Fruit fly (Drosophila melanogaster) whole organism, embryonic: ENCODE data around the gene CG31103.

Experiments
- CG10959 ChIP-seq: fragments of 200-800 bp; sonication (Bioruptor generic); IDR thresholded peaks from 2 replicates; pipeline ENCODE4 v1.3.6; 2022; ENCODE audit warnings: missing biosample characterization, missing genetic modification characterization
- CG11247 ChIP-seq: fragments of 200-800 bp; sonication (Bioruptor generic); IDR thresholded peaks from 2 replicates; pipeline ENCODE4 v1.3.6; 2022; ENCODE audit warnings: missing biosample characterization, missing genetic modification characterization
- CG12299 ChIP-seq: fragments of 200-800 bp; sonication (Bioruptor generic); optimal IDR thresholded peaks from 2 replicates; lab custom pipeline; 2018; ENCODE audit warnings: missing biosample characterization, mild to moderate bottlenecking, missing genetic modification characterization
- CG13775 ChIP-seq: fragments of 200-800 bp; sonication (Bioruptor generic); optimal IDR thresholded peaks from 3 replicates; lab custom pipeline; 2017; ENCODE audit warnings: missing biosample characterization, mild to moderate bottlenecking, missing genetic modification characterization
- CG14050 ChIP-seq: fragments of 200-800 bp; sonication (Bioruptor generic); IDR thresholded peaks from 3 replicates; pipeline ENCODE4 v1.3.6; 2022; ENCODE audit warnings: missing biosample characterization, missing genetic modification characterization
- CG15601 ChIP-seq: fragments of 200-800 bp; sonication (Bioruptor generic); optimal IDR thresholded peaks from 3 replicates; lab custom pipeline; 2019; ENCODE audit warnings: missing biosample characterization, mild to moderate bottlenecking, missing genetic modification characterization, moderate library complexity
- CG16813 ChIP-seq: fragments of 200-800 bp; sonication (Bioruptor generic); IDR thresholded peaks from 3 replicates; pipeline ENCODE4 v1.3.6; 2022; ENCODE audit warnings: missing biosample characterization, missing genetic modification characterization; ENCODE audit not compliant: partially characterized antibody
- CG17612 ChIP-seq: fragments of 200-800 bp; sonication (Bioruptor generic); IDR thresholded peaks from 2 replicates; pipeline ENCODE4 v1.3.6; 2022; ENCODE audit warnings: missing biosample characterization, missing genetic modification characterization
- CG17802 ChIP-seq: fragments of 200-800 bp; sonication (Bioruptor generic); optimal IDR thresholded peaks from 2 replicates; lab custom pipeline; 2018; ENCODE audit warnings: missing biosample characterization, mild to moderate bottlenecking, missing genetic modification characterization, moderate library complexity
- CG18619 ChIP-seq: fragments of 200-800 bp; sonication (Bioruptor generic); optimal IDR thresholded peaks from 3 replicates; lab custom pipeline; 2017; ENCODE audit warnings: missing biosample characterization, mild to moderate bottlenecking, missing genetic modification characterization
- CG2202 ChIP-seq: fragments of 200-800 bp; sonication (Bioruptor generic); optimal IDR thresholded peaks from 2 replicates; lab custom pipeline; 2018; ENCODE audit warnings: missing biosample characterization, mild to moderate bottlenecking, missing genetic modification characterization
- CG33213 ChIP-seq: fragments of 200-800 bp; sonication (Bioruptor generic); optimal IDR thresholded peaks from 3 replicates; lab custom pipeline; 2016; ENCODE audit warnings: missing biosample characterization, missing genetic modification characterization
- CG3838 ChIP-seq: fragments of 200-800 bp; sonication (Bioruptor generic); optimal IDR thresholded peaks from 3 replicates; lab custom pipeline; 2016; ENCODE audit warnings: missing biosample characterization, missing genetic modification characterization
- CG42726 ChIP-seq: fragments of 200-800 bp; sonication (Bioruptor generic); IDR thresholded peaks from 2 replicates; pipeline ENCODE4 v1.3.6; 2022; ENCODE audit warnings: missing biosample characterization, missing genetic modification characterization; ENCODE audit not compliant: partially characterized antibody
- CG4282 ChIP-seq: fragments of 200-800 bp; sonication (Bioruptor generic); optimal IDR thresholded peaks from 2 replicates; lab custom pipeline; 2016; ENCODE audit warnings: missing biosample characterization, missing genetic modification characterization
- CG4328 ChIP-seq: fragments of 200-800 bp; sonication (Bioruptor generic); optimal IDR thresholded peaks from 3 replicates; lab custom pipeline; 2017; ENCODE audit warnings: missing biosample characterization, missing genetic modification reagents, missing genetic modification characterization
- CG7271 ChIP-seq: fragments of 200-800 bp; sonication (Bioruptor generic); optimal IDR thresholded peaks from 2 replicates; lab custom pipeline; 2018; ENCODE audit warnings: missing biosample characterization, mild to moderate bottlenecking, missing genetic modification characterization, moderate library complexity
- CG7745 ChIP-seq: fragments of 200-800 bp; sonication (Bioruptor generic); optimal IDR thresholded peaks from 2 replicates; lab custom pipeline; 2018; ENCODE audit warnings: missing biosample characterization, mild to moderate bottlenecking, missing genetic modification characterization, moderate library complexity
- CG8924 ChIP-seq: fragments of 200-800 bp; optimal IDR thresholded peaks from 3 replicates; lab custom pipeline; 2019; ENCODE audit warnings: missing biosample characterization, mild to moderate bottlenecking, missing genetic modification characterization, moderate library complexity
- CG9727 ChIP-seq: fragments of 200-800 bp; sonication (Bioruptor generic); optimal IDR thresholded peaks from 3 replicates; lab custom pipeline; 2017; ENCODE audit warnings: missing biosample characterization, mild to moderate bottlenecking, missing genetic modification characterization
- CG9817 ChIP-seq: fragments of 200-800 bp; sonication (Bioruptor generic); optimal IDR thresholded peaks from 2 replicates; lab custom pipeline; 2018; ENCODE audit warnings: missing biosample characterization, mild to moderate bottlenecking, missing genetic modification characterization, moderate library complexity
- Dad ChIP-seq: fragments of 200-800 bp; sonication (Bioruptor generic); optimal IDR thresholded peaks from 3 replicates; lab custom pipeline; 2016; ENCODE audit warnings: missing biosample characterization, missing genetic modification characterization
- Dll ChIP-seq: fragments of 200-800 bp; sonication (Bioruptor generic); IDR thresholded peaks from 4 replicates; pipeline ENCODE4 v1.3.6; 2022; ENCODE audit warnings: missing biosample characterization, missing genetic modification characterization; ENCODE audit not compliant: partially characterized antibody
- ERR ChIP-seq: fragments of 200-800 bp; sonication (Bioruptor generic); optimal IDR thresholded peaks from 2 replicates; lab custom pipeline; 2016; ENCODE audit warnings: missing biosample characterization, missing genetic modification characterization
- Fer2 ChIP-seq: fragments of 200-800 bp; sonication (Bioruptor generic); optimal IDR thresholded peaks from 2 replicates; lab custom pipeline; 2018; ENCODE audit warnings: missing biosample characterization, mild to moderate bottlenecking, missing genetic modification characterization, moderate library complexity
- Hmx ChIP-seq: fragments of 200-800 bp; sonication (Bioruptor generic); optimal IDR thresholded peaks from 2 replicates; lab custom pipeline; 2016; ENCODE audit warnings: missing biosample characterization, missing genetic modification characterization
- Hr3 ChIP-seq: fragments of 200-800 bp; sonication (Bioruptor generic); optimal IDR thresholded peaks from 3 replicates; lab custom pipeline; 2016; ENCODE audit warnings: missing biosample characterization, missing genetic modification characterization
- NK7.1 ChIP-seq: fragments of 200-800 bp; sonication (Bioruptor generic); optimal IDR thresholded peaks from 3 replicates; lab custom pipeline; 2016; ENCODE audit warnings: missing biosample characterization, missing genetic modification characterization
- PHDP ChIP-seq: fragments of 200-800 bp; sonication (Bioruptor generic); optimal IDR thresholded peaks from 3 replicates; lab custom pipeline; 2018; ENCODE audit warnings: missing biosample characterization, mild to moderate bottlenecking, missing genetic modification characterization, moderate library complexity
- Sry-β ChIP-seq: fragments of 200-800 bp; sonication (Bioruptor generic); optimal IDR thresholded peaks from 2 replicates; lab custom pipeline; 2018; ENCODE audit warnings: missing biosample characterization, mild to moderate bottlenecking, missing genetic modification characterization, moderate library complexity
- Tbp ChIP-seq: fragments of >200 bp; optimal IDR thresholded peaks from 2 replicates; lab custom pipeline; 2018; ENCODE audit warnings: missing biosample characterization, missing genetic modification characterization
- aop ChIP-seq: fragments of 200-800 bp; sonication (Bioruptor generic); IDR thresholded peaks from 2 replicates; pipeline ENCODE4 v1.3.6; 2022; ENCODE audit warnings: missing biosample characterization, missing genetic modification characterization
- ash1 ChIP-seq: fragments of 200-800 bp; sonication (Bioruptor generic); optimal IDR thresholded peaks from 2 replicates; lab custom pipeline; 2018; ENCODE audit warnings: missing biosample characterization, mild to moderate bottlenecking, missing genetic modification characterization
- btn ChIP-seq: fragments of 200-800 bp; sonication (Bioruptor generic); optimal IDR thresholded peaks from 2 replicates; lab custom pipeline; 2016; ENCODE audit warnings: missing biosample characterization, missing genetic modification characterization
- caup ChIP-seq: fragments of 200-800 bp; sonication (Bioruptor generic); optimal IDR thresholded peaks from 3 replicates; lab custom pipeline; 2017; ENCODE audit warnings: missing biosample characterization, mild to moderate bottlenecking, missing genetic modification characterization, moderate library complexity; ENCODE audit not compliant: severe bottlenecking
- dati ChIP-seq: fragments of 200-800 bp; sonication (Bioruptor generic); IDR thresholded peaks from 2 replicates; pipeline ENCODE4 v1.3.6; 2022; ENCODE audit warnings: missing biosample characterization, missing genetic modification characterization
- dimm ChIP-seq: fragments of 200-800 bp; sonication (Bioruptor generic); IDR thresholded peaks from 2 replicates; pipeline ENCODE4 v1.3.6; 2022; ENCODE audit warnings: missing biosample characterization, missing genetic modification characterization
- hkb ChIP-seq, 2 experiments: fragments of 200-800 bp in 1 of 2; fragments of >200 bp in 1 of 2; sonication (Bioruptor generic) in 1 of 2; IDR thresholded peaks in 1 of 2; optimal IDR thresholded peaks in 1 of 2; 2 replicates each; pipeline versions ENCODE4 v1.3.6 to Lab custom; 2017 to 2022; ENCODE audit warnings: missing biosample characterization in 1 of 2, missing genetic modification characterization in 1 of 2
- lilli ChIP-seq: fragments of 200-800 bp; sonication (Bioruptor generic); optimal IDR thresholded peaks from 3 replicates; lab custom pipeline; 2016; ENCODE audit warnings: missing biosample characterization, missing genetic modification characterization
- lmd ChIP-seq: fragments of 200-800 bp; sonication (Bioruptor generic); IDR thresholded peaks from 2 replicates; pipeline ENCODE4 v1.3.6; 2022; ENCODE audit warnings: missing biosample characterization, missing genetic modification characterization
- nau ChIP-seq: fragments of 200-800 bp; sonication (Bioruptor generic); optimal IDR thresholded peaks from 3 replicates; lab custom pipeline; 2017; ENCODE audit warnings: missing biosample characterization, mild to moderate bottlenecking, missing genetic modification characterization, missing genetic modification reagents
- pan ChIP-seq, 4 experiments: fragments of >200 bp in 3 of 4; fragments of 200-800 bp in 1 of 4; sonication (Bioruptor generic) in 1 of 4; optimal IDR thresholded peaks in 3 of 4; IDR thresholded peaks in 1 of 4; 2 replicates each; pipeline versions ENCODE4 v1.3.6 to Lab custom; 2017 to 2022; ENCODE audit warnings: missing biosample characterization in 2 of 4, missing genetic modification characterization in 2 of 4, mixed read lengths in 1 of 4
- pita ChIP-seq: fragments of 200-800 bp; sonication (Bioruptor generic); optimal IDR thresholded peaks from 2 replicates; lab custom pipeline; 2017; ENCODE audit warnings: missing biosample characterization, mild to moderate bottlenecking, missing genetic modification characterization
- ro ChIP-seq: fragments of 200-800 bp; sonication (Bioruptor generic); IDR thresholded peaks from 2 replicates; pipeline ENCODE4 v1.3.6; 2022; ENCODE audit warnings: missing biosample characterization, missing genetic modification characterization
- slbo ChIP-seq: fragments of 200-800 bp; sonication (Bioruptor generic); IDR thresholded peaks from 2 replicates; pipeline ENCODE4 v1.3.6; 2022; ENCODE audit warnings: missing biosample characterization, missing genetic modification characterization
- slou ChIP-seq: fragments of 200-800 bp; sonication (Bioruptor generic); optimal IDR thresholded peaks from 3 replicates; lab custom pipeline; 2016; ENCODE audit warnings: missing biosample characterization, missing genetic modification characterization
- ssp ChIP-seq: fragments of 200-800 bp; sonication (Bioruptor generic); IDR thresholded peaks from 2 replicates; pipeline ENCODE4 v1.3.6; 2022; ENCODE audit warnings: missing biosample characterization, missing genetic modification characterization
- unpg ChIP-seq: fragments of 200-800 bp; sonication (Bioruptor generic); optimal IDR thresholded peaks from 3 replicates; lab custom pipeline; 2018; ENCODE audit warnings: missing biosample characterization, mild to moderate bottlenecking, missing genetic modification characterization, moderate library complexity
- zfh1 ChIP-seq: fragments of 200-800 bp; sonication (Bioruptor generic); IDR thresholded peaks from 3 replicates; pipeline ENCODE4 v1.3.6; 2022; ENCODE audit warnings: missing biosample characterization, missing genetic modification characterization

CG31103 gene

dm6 chr3R:25193726-25194204 is 25.4 kb upstream of the CG31103 start, which contains the start of gene lobo (continued):
- TF ChIP-seq hkb (optimal IDR thresholded peaks at IDR 0.05; lab: Kevin White, UChicago): no peak
- peak; percentile 19; the same call in 1 of the 2 replicates for TF ChIP-seq hkb (GFP tag; IDR thresholded peaks at IDR 0.05; lab: Robert Waterston, UW)
- peak; percentile 66 for TF ChIP-seq caup (GFP tag; lab: Kevin White, UChicago)
- TF ChIP-seq zfh1: peak; percentile 50; the same call in 1 of the 3 replicates
- TF ChIP-seq Dll (GFP tag; lab: Robert Waterston, UW): no peak
- TF ChIP-seq CG4282 (GFP tag; lab: Kevin White, UChicago): no peak
- peak; percentile 100 for TF ChIP-seq aop (GFP tag; lab: Robert Waterston, UW)
- TF ChIP-seq Dad (GFP tag; lab: Kevin White, UChicago): peak; percentile 30
- TF ChIP-seq unpg (GFP tag; lab: Kevin White, UChicago): no peak
- TF ChIP-seq Hr3 (GFP tag; lab: Kevin White, UChicago): peak; percentile 65
- TF ChIP-seq slbo (GFP tag; lab: Robert Waterston, UW): peak; percentile 85
- TF ChIP-seq ro (GFP tag; lab: Robert Waterston, UW): no peak
- peak; percentile 47 for TF ChIP-seq CG2202 (tag; lab: Kevin White, UChicago)
- peak; percentile 75 for TF ChIP-seq CG9817
- peak; percentile 77 for TF ChIP-seq CG13775 (GFP tag; lab: Kevin White, UChicago)
- no peak for TF ChIP-seq Tbp (GFP tag; lab: Kevin White, UChicago)
- TF ChIP-seq CG14050 (GFP tag; lab: Robert Waterston, UW): no peak
- TF ChIP-seq CG12299: peak; percentile 54
- peak; percentile 12 for TF ChIP-seq ERR
- no peak for TF ChIP-seq CG16813 (GFP tag; lab: Robert Waterston, UW)
- TF ChIP-seq dati (GFP tag; lab: Robert Waterston, UW): no peak
- no peak for TF ChIP-seq slou
- TF ChIP-seq btn: no peak
- peak; percentile 55 for TF ChIP-seq CG7271
- peak; percentile 39; the same call in 1 of the 2 replicates for TF ChIP-seq CG11247
- TF ChIP-seq CG7745: no peak
- TF ChIP-seq ssp (GFP tag; lab: Robert Waterston, UW): no peak
- no peak for TF ChIP-seq Hmx (GFP tag; lab: Kevin White, UChicago)
- TF ChIP-seq CG17612 (GFP tag; lab: Robert Waterston, UW): no peak
- peak; percentile 14 for TF ChIP-seq CG8924 (tag; lab: Kevin White, UChicago)
- no peak for TF ChIP-seq nau (GFP tag; lab: Kevin White, UChicago)
- TF ChIP-seq dimm: peak; percentile 53; the same call in 1 of the 2 replicates
- no peak for TF ChIP-seq CG10959 (GFP tag; lab: Robert Waterston, UW)
- TF ChIP-seq lmd (GFP tag; lab: Robert Waterston, UW): 0 out of 2 replicates have a peak, but pooled peaks have one; percentile 6
- peak; percentile 41 for TF ChIP-seq CG3838 (GFP tag; lab: Kevin White, UChicago)
- no peak for TF ChIP-seq ash1 (GFP tag; lab: Kevin White, UChicago)
- no peak for TF ChIP-seq pan (optimal IDR thresholded peaks at IDR 0.05; lab: Kevin White, UChicago)
- TF ChIP-seq pan (GFP tag; optimal IDR thresholded peaks at IDR 0.05 in 1 of 2, IDR thresholded peaks at IDR 0.05 in 1 of 2): no peak
- TF ChIP-seq CG42726 (GFP tag; lab: Robert Waterston, UW): peak; percentile 62; the same call in 1 of the 2 replicates
- TF ChIP-seq CG4328: peak; percentile 41
- TF ChIP-seq CG9727 (GFP tag; lab: Kevin White, UChicago): peak; percentile 31
- peak; percentile 75 for TF ChIP-seq CG18619 (GFP tag; lab: Kevin White, UChicago)
- TF ChIP-seq lilli (GFP tag; lab: Kevin White, UChicago): peak; percentile 49
- TF ChIP-seq CG33213: peak; percentile 83
- TF ChIP-seq pita (GFP tag; lab: Kevin White, UChicago): peak; percentile 83
- TF ChIP-seq CG17802: peak; percentile 34
- TF ChIP-seq NK7.1 (GFP tag; lab: Kevin White, UChicago): peak; percentile 69
- TF ChIP-seq PHDP (tag; lab: Kevin White, UChicago): peak; percentile 73
- peak; percentile 20 for TF ChIP-seq Fer2 (tag; lab: Kevin White, UChicago)
- peak; percentile 74 for TF ChIP-seq CG15601 (tag; lab: Kevin White, UChicago)
- TF ChIP-seq Sry-β (GFP tag; lab: Kevin White, UChicago): no peak
